Fruit fly (Drosophila melanogaster): Measurements from ENCODE around the gene SF1.
A peak's percentile ranks its signal among the peaks of the same experiment; 100 is the strongest.

DNA sequence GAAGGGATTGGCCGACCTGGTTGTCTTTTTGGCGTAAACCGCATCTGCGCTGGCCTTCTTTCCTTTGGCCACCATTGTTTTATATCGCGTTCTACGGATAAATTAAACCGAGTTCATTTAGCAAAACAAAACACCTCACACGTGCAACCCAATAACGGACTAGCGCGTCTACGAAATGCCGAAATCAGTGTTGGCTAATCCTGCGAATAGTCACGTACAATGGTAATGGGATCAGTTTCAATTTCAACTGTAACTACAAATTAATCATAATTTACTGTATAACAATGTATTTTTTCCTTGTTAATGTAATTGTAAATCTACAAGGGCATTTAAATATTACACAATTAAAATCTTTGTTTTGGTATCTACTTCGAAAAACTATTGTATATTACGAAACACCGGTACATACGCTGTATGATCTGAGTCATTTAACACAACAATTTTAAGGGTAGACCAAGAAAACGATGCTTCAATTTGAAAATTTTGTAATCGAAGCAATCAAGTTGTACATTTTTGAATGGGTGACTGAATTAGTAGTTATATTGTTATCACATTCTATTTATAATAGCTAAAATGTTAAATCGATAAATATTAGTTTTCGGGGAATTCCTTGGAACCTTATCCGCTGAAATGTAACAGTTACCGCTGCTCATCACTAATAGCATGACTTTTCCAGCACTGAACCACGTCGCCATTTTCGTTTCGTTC lies at the start of gene SF1:
- TF ChIP-seq psq (GFP tag; optimal IDR thresholded peaks at IDR 0.05) (peak; percentile 52), Sp1 (GFP tag; optimal IDR thresholded peaks at IDR 0.05) (no peak), OdsH (GFP tag; optimal IDR thresholded peaks at IDR 0.05) (peak; percentile 7), ey (GFP tag; optimal IDR thresholded peaks at IDR 0.05) (peak; percentile 26), pan (optimal IDR thresholded peaks at IDR 0.05) (no peak), Myc (optimal IDR thresholded peaks at IDR 0.05) (peak; percentile 90)
